Worm (Caenorhabditis elegans) whole organism, young adult: Measurements from ENCODE around the gene sand-1.

Experiments
- ama-1 ChIP-seq, 3 experiments: fragments of 150-350 bp in 1 of 3; sonication (generic microtip) in 2 of 3; optimal IDR thresholded peaks; 2 replicates each; lab custom pipeline; 2014 to 2018; ENCODE audit warnings: missing biosample characterization in 2 of 3, missing genetic modification characterization in 2 of 3, missing genetic modification reagents in 2 of 3
- tbp1 ChIP-seq: fragments of 200-800 bp; sonication (Bioruptor generic); optimal IDR thresholded peaks from 2 replicates; lab custom pipeline; 2018; ENCODE audit warnings: mild to moderate bottlenecking, missing genetic modification characterization, missing compliant biosample characterization

- TF ChIP-seq ama-1 (optimal IDR thresholded peaks at IDR 0.05; lab: Kevin White, UChicago) (no peak), ama-1 (GFP tag; optimal IDR thresholded peaks at IDR 0.05; lab: Kevin White, UChicago) (no peak), tbp1 (GFP tag; lab: Kevin White, UChicago) (no peak)
These were observed 33.9 kb downstream of the sand-1 start, which contains the start of gene ZK616.1 for ce11 chrIV:5400609-5401008.
